Worm (Caenorhabditis elegans) whole organism, L4/young adult: ENCODE measurements around the gene cyp-13A6.

Experiments
- dao-5 ChIP-seq: sonication (generic microtip); optimal IDR thresholded peaks from 2 replicates; lab custom pipeline; 2016; ENCODE audit warnings: missing genotype, missing genetic modification characterization, moderate library complexity, missing compliant biosample characterization
- him-1 ChIP-seq: sonication (generic microtip); optimal IDR thresholded peaks from 2 replicates; lab custom pipeline; 2016; ENCODE audit warnings: missing genotype, missing genetic modification reagents, missing genetic modification characterization, missing compliant biosample characterization

DNA sequence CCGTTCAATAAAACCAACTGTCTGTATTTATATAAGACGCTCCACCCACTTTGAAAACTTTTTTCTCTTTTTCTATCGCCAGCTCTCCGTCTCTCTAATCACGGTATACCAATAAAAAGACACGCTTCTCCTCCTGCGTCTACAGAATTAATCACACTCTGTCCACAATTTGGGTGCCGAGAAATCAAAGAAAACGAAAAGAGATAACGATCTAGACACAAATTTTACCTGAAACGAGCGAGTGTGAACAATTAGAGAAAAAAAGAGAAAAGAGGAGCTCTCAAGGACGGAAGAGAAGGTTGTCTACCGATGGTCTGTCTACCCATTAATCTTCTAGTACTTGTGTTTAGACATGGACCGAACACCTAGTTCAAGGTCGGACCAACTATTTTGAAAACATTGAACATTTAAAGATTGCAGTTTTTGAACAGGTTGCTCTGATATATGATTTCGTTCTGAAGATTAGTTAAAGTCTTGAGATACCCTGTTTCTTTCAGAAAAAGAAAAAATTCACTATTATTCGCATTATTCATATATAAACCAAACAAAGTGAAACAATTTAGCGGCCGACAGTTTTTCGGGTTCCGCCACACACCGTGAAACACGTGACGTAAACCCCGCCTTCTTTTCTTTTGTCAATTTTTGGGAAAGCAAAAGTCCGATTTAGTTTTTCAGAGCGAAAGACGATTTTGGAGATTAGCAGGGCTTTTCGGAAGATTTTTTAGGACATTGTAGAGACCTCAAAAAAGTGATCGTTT is 15.0 kb downstream of the cyp-13A6 start, which contains the start of gene cyp-13A2:
- TF ChIP-seq him-1 (tag; lab: Kevin White, UChicago) (no peak), dao-5 (tag; lab: Kevin White, UChicago) (no peak)
